Worm (Caenorhabditis elegans): ENCODE measurements around the gene algn-1.

- no peak for TF ChIP-seq ztf-29 (GFP tag; IDR thresholded peaks at IDR 0.05)
- TF ChIP-seq flt-1 (GFP tag; IDR thresholded peaks at IDR 0.05), result no peak
- TF ChIP-seq ref-1 (GFP tag; conservative IDR thresholded peaks at IDR 0.05), result no peak
These were observed 13.1 kb upstream of the algn-1 start, which contains the start of gene let-721 for ce11 chrIII:6446807-6447206.

Measured in whole organism, midembryonic.